Fruit fly (Drosophila melanogaster) whole organism, adult: ENCODE results near the gene smog.

Source experiments
- CG14711 ChIP-seq: fragments of 200-800 bp; sonication (Bioruptor generic); optimal IDR thresholded peaks from 2 replicates; lab custom pipeline; 2018; ENCODE audit warnings: missing biosample characterization, mild to moderate bottlenecking, missing genetic modification characterization, moderate library complexity
- CG1620 ChIP-seq: fragments of 200-800 bp; sonication (Bioruptor generic); optimal IDR thresholded peaks from 2 replicates; lab custom pipeline; 2016; ENCODE audit warnings: missing biosample characterization, missing genetic modification characterization
- CG33017 ChIP-seq: fragments of 200-800 bp; sonication (Bioruptor generic); optimal IDR thresholded peaks from 2 replicates; lab custom pipeline; 2018; ENCODE audit warnings: missing biosample characterization, mild to moderate bottlenecking, missing genetic modification characterization, moderate library complexity
- CG5204 ChIP-seq: fragments of 200-800 bp; sonication (Bioruptor generic); optimal IDR thresholded peaks from 2 replicates; lab custom pipeline; 2016; ENCODE audit warnings: missing biosample characterization, missing genetic modification characterization
- CG7101 ChIP-seq: fragments of 200-800 bp; sonication (Bioruptor generic); optimal IDR thresholded peaks from 2 replicates; lab custom pipeline; 2018; ENCODE audit warnings: missing biosample characterization, mild to moderate bottlenecking, missing genetic modification characterization, moderate library complexity
- Mnt ChIP-seq: fragments of 200-800 bp; sonication (Bioruptor generic); optimal IDR thresholded peaks from 2 replicates; lab custom pipeline; 2016; ENCODE audit warnings: missing biosample characterization, mild to moderate bottlenecking, missing genetic modification characterization
- bab1 ChIP-seq: fragments of 200-800 bp; sonication (Bioruptor generic); optimal IDR thresholded peaks from 3 replicates; lab custom pipeline; 2019; ENCODE audit warnings: missing biosample characterization, mild to moderate bottlenecking, missing genetic modification characterization, moderate library complexity
- kay ChIP-seq: fragments of 200-800 bp; sonication (Bioruptor generic); peaks from one replicate; lab custom pipeline; 2016; ENCODE audit warnings: missing biosample characterization, missing genetic modification characterization, borderline replicate concordance
- ovo ChIP-seq: fragments of 200-800 bp; sonication (Bioruptor generic); optimal IDR thresholded peaks from 2 replicates; lab custom pipeline; 2016; ENCODE audit warnings: missing biosample characterization, missing genetic modification characterization
- tj ChIP-seq: fragments of 200-800 bp; sonication (Bioruptor generic); optimal IDR thresholded peaks from 3 replicates; lab custom pipeline; 2017; ENCODE audit warnings: missing biosample characterization, mild to moderate bottlenecking, missing genetic modification characterization, moderate library complexity
- toe ChIP-seq: fragments of 200-800 bp; sonication (Bioruptor generic); optimal IDR thresholded peaks from 2 replicates; lab custom pipeline; 2016; ENCODE audit warnings: missing biosample characterization, missing genetic modification characterization

DNA sequence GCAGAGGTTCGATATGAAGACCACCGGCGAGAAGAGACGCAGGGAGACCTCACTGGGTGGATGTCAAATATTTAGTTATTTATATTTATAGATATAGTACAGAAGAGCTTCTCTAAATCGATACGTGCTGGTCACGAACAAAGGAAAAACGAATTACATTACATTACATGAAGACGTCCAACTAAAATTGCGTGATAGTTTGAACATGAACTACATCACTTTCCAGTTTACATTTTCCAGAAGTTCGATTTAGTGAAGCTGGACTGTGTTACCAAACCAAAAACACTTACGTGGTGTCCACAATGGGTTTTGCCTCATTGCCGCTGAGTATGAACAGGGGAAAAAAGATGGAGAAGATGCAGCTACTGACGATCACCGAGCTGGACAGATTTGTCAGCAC lies 16.5 kb upstream of the smog start:
- TF ChIP-seq ovo (GFP tag; lab: Kevin White, UChicago) (no peak), tj (no peak), CG7101 (no peak), Mnt (no peak), CG1620 (GFP tag; lab: Kevin White, UChicago) (no peak), kay (GFP tag; lab: Kevin White, UChicago) (no peak), CG5204 (GFP tag; lab: Kevin White, UChicago) (no peak), CG14711 (tag; lab: Kevin White, UChicago) (no peak), toe (GFP tag; lab: Kevin White, UChicago) (no peak), CG33017 (tag; lab: Kevin White, UChicago) (no peak), bab1 (GFP tag; lab: Kevin White, UChicago) (no peak)
